Worm (Caenorhabditis elegans) whole organism, L3 larva: ENCODE results near the gene cut-4.

Experiments
- nfya-1 ChIP-seq: sonication (generic microtip); optimal IDR thresholded peaks from 2 replicates; lab custom pipeline; 2017; ENCODE audit warnings: missing genetic modification characterization, mild to moderate bottlenecking, missing compliant biosample characterization, antibody characterized with exemption, moderate library complexity; ENCODE audit not compliant: insufficient read depth
- nhr-237 ChIP-seq: fragments of 150-350 bp; optimal IDR thresholded peaks from 2 replicates; lab custom pipeline; 2014; ENCODE audit warnings: missing biosample characterization, missing genetic modification characterization
- skn-1 ChIP-seq: fragments of 150-350 bp; optimal IDR thresholded peaks from 2 replicates; lab custom pipeline; 2014; ENCODE audit warnings: missing biosample characterization, missing genetic modification characterization

- TF ChIP-seq nhr-237 (tag; lab: Kevin White, UChicago) (no peak), nfya-1 (tag; lab: Kevin White, UChicago) (no peak), skn-1 (tag; lab: Kevin White, UChicago) (no peak)
Measured at ce11 chrII:10461207-10461606, 25.3 kb downstream of the cut-4 start, which contains the start of gene ZK673.5.
